Worm (Caenorhabditis elegans): ENCODE data around the gene Y56A3A.16.
A peak's percentile ranks its signal among the peaks of the same experiment; 100 is the strongest.

The Y56A3A.16 gene

ce11 chrIII:11870009-11870408 lies 44.1 kb downstream of the Y56A3A.16 start (continued):
- peak in 1 of 2 experiments; percentile 48 for TF ChIP-seq unc-62 (GFP tag; optimal IDR thresholded peaks at IDR 0.05 in 1 of 2)
- no peak for TF ChIP-seq unc-62 (tag; optimal IDR thresholded peaks at IDR 0.05)
- TF ChIP-seq ceh-62 (tag; optimal IDR thresholded peaks at IDR 0.05), result no peak
- TF ChIP-seq nhr-11 (tag; optimal IDR thresholded peaks at IDR 0.05), result peak; percentile 87
- peak; percentile 85 for TF ChIP-seq nhr-28 (tag; optimal IDR thresholded peaks at IDR 0.05)
- peak; percentile 74 for TF ChIP-seq lin-38 (GFP tag; IDR thresholded peaks at IDR 0.05)
- TF ChIP-seq ceh-82 (tag; optimal IDR thresholded peaks at IDR 0.05), result no peak
- TF ChIP-seq arid-1 (GFP tag; conservative IDR thresholded peaks at IDR 0.05), result peak; percentile 60; the same call in 1 of the 2 replicates
- TF ChIP-seq duxl-1 (tag; optimal IDR thresholded peaks at IDR 0.05; ENCODE audit: poor library complexity), result peak; percentile 63
- TF ChIP-seq lin-1 (GFP tag; IDR thresholded peaks at IDR 0.05), result 0 out of 2 replicates have a peak, but pooled peaks have one; percentile 36
- no peak for TF ChIP-seq egl-27 (tag; optimal IDR thresholded peaks at IDR 0.05)
- TF ChIP-seq D1046.2 (GFP tag; IDR thresholded peaks at IDR 0.05), result no peak
- no peak for TF ChIP-seq fos-1 (tag; optimal IDR thresholded peaks at IDR 0.05)
- no peak for TF ChIP-seq mdt-29 (GFP tag; IDR thresholded peaks at IDR 0.05)
- TF ChIP-seq snpc-4 (tag; optimal IDR thresholded peaks at IDR 0.05), result peak; percentile 61
- TF ChIP-seq pqm-1 (tag; optimal IDR thresholded peaks at IDR 0.05), result peak; percentile 27
- no peak for TF ChIP-seq daf-19 (GFP tag; conservative IDR thresholded peaks at IDR 0.05)
- TF ChIP-seq nhr-25 (tag; optimal IDR thresholded peaks at IDR 0.05; ENCODE audit: borderline replicate concordance, insufficient read depth), result no peak
- TF ChIP-seq lsy-2 (tag; optimal IDR thresholded peaks at IDR 0.05), result peak; percentile 72 to 91
- no peak for TF ChIP-seq snpc-1.2 (GFP tag; IDR thresholded peaks at IDR 0.05)
- peak; percentile 9 for TF ChIP-seq jun-1 (tag; optimal IDR thresholded peaks at IDR 0.05)
- no peak for TF ChIP-seq ceh-20 (GFP tag; IDR thresholded peaks at IDR 0.05)
- no peak for TF ChIP-seq cey-2 (tag; optimal IDR thresholded peaks at IDR 0.05; ENCODE audit: borderline replicate concordance, insufficient read depth)
- no peak for TF ChIP-seq lin-39 (tag; optimal IDR thresholded peaks at IDR 0.05)
- no peak for TF ChIP-seq attf-4 (tag; optimal IDR thresholded peaks at IDR 0.05)
- 0 out of 2 replicates have a peak, but pooled peaks have one; percentile 32 for TF ChIP-seq vab-7 (GFP tag; IDR thresholded peaks at IDR 0.05)
- peak; percentile 85 for TF ChIP-seq mxl-3 (GFP tag; optimal IDR thresholded peaks at IDR 0.05)
- peak; percentile 40 to 88 for TF ChIP-seq daf-16 (GFP tag; optimal IDR thresholded peaks at IDR 0.05)
- TF ChIP-seq daf-16 (tag; optimal IDR thresholded peaks at IDR 0.05), result peak; percentile 99
- no peak for TF ChIP-seq R02D3.7 (tag; optimal IDR thresholded peaks at IDR 0.05)
- TF ChIP-seq spr-3 (GFP tag; optimal IDR thresholded peaks at IDR 0.05), result peak; percentile 43
- no peak for TF ChIP-seq ceh-32 (tag; optimal IDR thresholded peaks at IDR 0.05; ENCODE audit: poor library complexity)
- 0 out of 2 replicates have a peak, but pooled peaks have one; percentile 38 for TF ChIP-seq dmd-9 (GFP tag; IDR thresholded peaks at IDR 0.05)
- no peak for TF ChIP-seq zip-11 (GFP tag; IDR thresholded peaks at IDR 0.05)
- no peak for TF ChIP-seq Y5F2A.4 (GFP tag; optimal IDR thresholded peaks at IDR 0.05)
- TF ChIP-seq spr-1 (tag; optimal IDR thresholded peaks at IDR 0.05), result peak; percentile 50
- TF ChIP-seq ces-1 (GFP tag; optimal IDR thresholded peaks at IDR 0.05), result no peak
- TF ChIP-seq mes-2 (tag; optimal IDR thresholded peaks at IDR 0.05; ENCODE audit: poor library complexity, severe bottlenecking), result peak; percentile 97
- TF ChIP-seq daf-12 (tag; optimal IDR thresholded peaks at IDR 0.05), result no peak
- no peak for TF ChIP-seq lin-29 (GFP tag; IDR thresholded peaks at IDR 0.05)
- TF ChIP-seq Y105C5A.15 (GFP tag; IDR thresholded peaks at IDR 0.05), result no peak
- TF ChIP-seq tra-1 (GFP tag; IDR thresholded peaks at IDR 0.05), result peak; percentile 55; the same call in 1 of the 2 replicates
- TF ChIP-seq aly-2 (tag; optimal IDR thresholded peaks at IDR 0.05), result no peak
- TF ChIP-seq ctbp-1 (GFP tag; IDR thresholded peaks at IDR 0.05), result 0 out of 2 replicates have a peak, but pooled peaks have one; percentile 35
- no peak for TF ChIP-seq zfp-2 (tag; optimal IDR thresholded peaks at IDR 0.05)
- peak; percentile 83 for TF ChIP-seq rbr-2 (tag; optimal IDR thresholded peaks at IDR 0.05)
- TF ChIP-seq egl-43 (GFP tag; IDR thresholded peaks at IDR 0.05), result 0 out of 2 replicates have a peak, but pooled peaks have one; percentile 23
- TF ChIP-seq ztf-7 (tag; optimal IDR thresholded peaks at IDR 0.05), result no peak
- TF ChIP-seq F10B5.3 (tag; optimal IDR thresholded peaks at IDR 0.05), result no peak
- no peak for TF ChIP-seq saeg-2 (GFP tag; IDR thresholded peaks at IDR 0.05)
- peak; percentile 34 for TF ChIP-seq nhr-102 (tag; optimal IDR thresholded peaks at IDR 0.05)

Measured in whole organism, L4 larva.